Worm (Caenorhabditis elegans): ENCODE data around the gene zipt-16.

The zipt-16 gene

ce11 chrV:11485558-11485957 is 22.7 kb downstream of the zipt-16 start, which contains the start of gene srh-1:
srh-1 (plus strand) TSS chrV:11485858.
- no peak for TF ChIP-seq nhr-28 (tag; optimal IDR thresholded peaks at IDR 0.05)
- no peak for TF ChIP-seq mab-5 (tag; optimal IDR thresholded peaks at IDR 0.05)
- no peak for TF ChIP-seq ces-1 (GFP tag; optimal IDR thresholded peaks at IDR 0.05)

- no peak for TF ChIP-seq snpc-4 (tag; optimal IDR thresholded peaks at IDR 0.05)
- TF ChIP-seq elt-3 (tag; optimal IDR thresholded peaks at IDR 0.05), result no peak
- TF ChIP-seq flh-1 (GFP tag; optimal IDR thresholded peaks at IDR 0.05), result no peak
- TF ChIP-seq ceh-39 (tag; optimal IDR thresholded peaks at IDR 0.05), result no peak
- TF ChIP-seq M03D4.4 (tag; optimal IDR thresholded peaks at IDR 0.05), result no peak
- no peak for TF ChIP-seq pha-4 (tag; optimal IDR thresholded peaks at IDR 0.05)
These were observed 23.9 kb downstream of the zipt-16 start, which contains the start of gene T11F9.10 for ce11 chrV:11486680-11487079. T11F9.10 (plus strand) TSS chrV:11486980.

DNA sequence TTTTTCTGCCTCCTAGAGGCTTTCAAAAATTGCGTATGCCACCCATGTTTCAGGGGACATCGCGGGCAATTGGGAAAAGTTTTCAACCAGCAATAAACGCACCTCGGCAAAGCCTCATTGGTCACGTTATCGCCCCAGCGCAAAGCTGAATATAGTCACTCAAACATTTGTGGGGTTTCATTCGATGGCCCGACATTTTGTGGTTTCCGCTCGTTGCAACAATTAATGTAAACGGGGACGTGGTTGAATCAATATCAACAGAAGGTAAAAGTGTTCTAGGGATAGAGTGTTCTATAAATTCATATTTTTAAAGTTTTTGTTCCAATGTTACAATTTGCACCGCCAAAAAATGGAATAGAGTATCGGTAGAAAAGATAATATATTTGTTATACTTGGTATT is 25.5 kb downstream of the zipt-16 start:
- TF ChIP-seq ceh-43 (GFP tag; optimal IDR thresholded peaks at IDR 0.05) (no peak), nhr-12 (tag; optimal IDR thresholded peaks at IDR 0.05) (no peak), M03D4.4 (tag; optimal IDR thresholded peaks at IDR 0.05) (no peak), lin-13 (tag; optimal IDR thresholded peaks at IDR 0.05) (no peak), snpc-4 (tag; optimal IDR thresholded peaks at IDR 0.05) (no peak), tbx-8 (GFP tag; optimal IDR thresholded peaks at IDR 0.05) (no peak), sptf-1 (tag; optimal IDR thresholded peaks at IDR 0.05) (no peak), bed-3 (GFP tag; optimal IDR thresholded peaks at IDR 0.05) (no peak)

DNA sequence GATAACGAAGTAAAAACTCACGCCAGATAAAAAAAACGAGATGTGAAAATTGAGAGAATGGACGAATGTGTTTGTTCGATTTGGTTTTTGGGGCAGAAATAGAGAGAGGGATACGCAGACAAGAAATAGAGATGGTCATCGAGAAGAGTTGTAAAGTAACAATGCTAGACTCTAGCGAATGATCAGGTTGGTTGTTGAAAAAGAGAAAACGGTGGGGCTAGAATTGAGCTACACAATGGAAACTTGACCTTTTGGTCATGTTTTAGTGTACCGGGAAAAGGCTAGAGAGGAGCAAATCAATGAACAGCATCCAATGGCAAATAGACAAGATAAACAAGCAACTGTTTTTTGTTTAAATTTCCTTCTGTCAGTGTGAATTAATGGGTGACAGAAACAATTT is 27.6 kb downstream of the zipt-16 start, which contains the start of gene dhs-19:
dhs-19 (minus strand) TSS at position 101 of the 400 bp plus-strand sequence.
- no peak for TF ChIP-seq sptf-1 (tag; optimal IDR thresholded peaks at IDR 0.05)
- TF ChIP-seq mep-1 (tag; optimal IDR thresholded peaks at IDR 0.05), result no peak
- no peak for TF ChIP-seq snpc-4 (tag; optimal IDR thresholded peaks at IDR 0.05)
- TF ChIP-seq flh-1 (GFP tag; optimal IDR thresholded peaks at IDR 0.05), result no peak
- no peak for TF ChIP-seq pha-4 (tag; optimal IDR thresholded peaks at IDR 0.05)
- TF ChIP-seq ceh-83 (GFP tag; optimal IDR thresholded peaks at IDR 0.05), result no peak
- no peak for TF ChIP-seq ham-2 (GFP tag; optimal IDR thresholded peaks at IDR 0.05)
- no peak for TF ChIP-seq nhr-76 (tag; optimal IDR thresholded peaks at IDR 0.05)
- TF ChIP-seq bed-3 (GFP tag; optimal IDR thresholded peaks at IDR 0.05), result no peak
- no peak for TF ChIP-seq blmp-1 (tag; optimal IDR thresholded peaks at IDR 0.05)
- TF ChIP-seq nhr-237 (tag; optimal IDR thresholded peaks at IDR 0.05), result no peak

- no peak for TF ChIP-seq mls-2 (tag; optimal IDR thresholded peaks at IDR 0.05)
- TF ChIP-seq ceh-39 (tag; optimal IDR thresholded peaks at IDR 0.05), result no peak
These were observed 29.6 kb downstream of the zipt-16 start, which contains the start of gene T11F9.21 for ce11 chrV:11492456-11492855. T11F9.21 (plus strand) TSS chrV:11492756.

DNA sequence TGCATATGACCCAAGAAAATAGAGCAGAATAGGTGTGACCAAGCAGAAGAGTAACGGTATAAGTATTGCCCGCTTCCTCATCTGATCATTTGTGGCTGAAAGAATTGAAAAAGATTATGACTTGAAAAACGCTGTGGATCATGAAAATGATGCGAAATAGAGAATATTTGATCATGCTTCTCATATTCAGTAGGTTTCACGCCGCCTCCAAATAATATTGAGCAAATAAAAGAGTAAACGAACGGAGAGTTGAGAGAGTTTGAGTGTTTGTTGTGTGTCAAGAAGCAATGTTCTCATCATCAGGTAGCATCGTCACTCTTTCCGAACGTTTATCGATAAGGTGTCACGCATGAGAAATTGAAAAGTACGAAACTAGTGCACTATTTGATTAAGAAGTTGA is 33.5 kb downstream of the zipt-16 start, which contains the start of gene htrl-1:
htrl-1 (minus strand) TSS at position 101 of the 400 bp plus-strand sequence.
- TF ChIP-seq ceh-83 (GFP tag; optimal IDR thresholded peaks at IDR 0.05), result no peak
- no peak for TF ChIP-seq ceh-43 (GFP tag; optimal IDR thresholded peaks at IDR 0.05)

- TF ChIP-seq elt-3 (tag; optimal IDR thresholded peaks at IDR 0.05) (no peak), ham-2 (GFP tag; optimal IDR thresholded peaks at IDR 0.05) (no peak), lin-13 (tag; optimal IDR thresholded peaks at IDR 0.05) (no peak), mls-2 (tag; optimal IDR thresholded peaks at IDR 0.05) (no peak)
These were observed 34.7 kb downstream of the zipt-16 start for ce11 chrV:11497475-11497874.

ce11 chrV:11499786-11500185 is 37.0 kb downstream of the zipt-16 start:
- TF ChIP-seq elt-1 (tag; optimal IDR thresholded peaks at IDR 0.05; ENCODE audit: borderline replicate concordance, insufficient read depth) (no peak), hlh-1 (tag; optimal IDR thresholded peaks at IDR 0.05) (no peak)

DNA sequence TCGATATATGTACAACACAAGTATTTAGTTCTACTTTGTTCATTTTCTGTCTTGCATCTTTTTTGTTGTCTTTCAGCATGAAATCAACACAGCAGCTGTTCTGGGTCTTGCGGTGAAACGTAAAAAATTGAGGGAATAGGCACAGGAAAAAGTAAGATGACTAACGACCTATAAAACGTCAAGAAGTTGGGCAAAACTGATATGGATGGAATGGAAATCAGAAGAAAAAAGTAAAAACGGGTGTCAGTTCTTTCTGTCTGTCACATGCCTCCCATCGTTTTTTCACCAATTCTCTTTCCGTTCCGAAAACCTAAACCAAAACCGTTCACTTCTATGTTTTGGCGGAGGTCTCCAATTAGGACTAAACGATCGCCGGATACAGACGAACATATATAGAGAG is 38.2 kb downstream of the zipt-16 start:
- TF ChIP-seq lsy-2 (tag; optimal IDR thresholded peaks at IDR 0.05) (no peak), lin-32 (GFP tag; optimal IDR thresholded peaks at IDR 0.05) (no peak), mab-5 (tag; optimal IDR thresholded peaks at IDR 0.05) (no peak), unc-62 (GFP tag; optimal IDR thresholded peaks at IDR 0.05) (no peak), nhr-28 (tag; optimal IDR thresholded peaks at IDR 0.05) (no peak), flh-1 (GFP tag; optimal IDR thresholded peaks at IDR 0.05) (no peak), cnd-1 (tag; optimal IDR thresholded peaks at IDR 0.05) (no peak), nhr-237 (tag; optimal IDR thresholded peaks at IDR 0.05) (no peak), mls-2 (tag; optimal IDR thresholded peaks at IDR 0.05) (no peak)
